In the genomic region with DNA sequence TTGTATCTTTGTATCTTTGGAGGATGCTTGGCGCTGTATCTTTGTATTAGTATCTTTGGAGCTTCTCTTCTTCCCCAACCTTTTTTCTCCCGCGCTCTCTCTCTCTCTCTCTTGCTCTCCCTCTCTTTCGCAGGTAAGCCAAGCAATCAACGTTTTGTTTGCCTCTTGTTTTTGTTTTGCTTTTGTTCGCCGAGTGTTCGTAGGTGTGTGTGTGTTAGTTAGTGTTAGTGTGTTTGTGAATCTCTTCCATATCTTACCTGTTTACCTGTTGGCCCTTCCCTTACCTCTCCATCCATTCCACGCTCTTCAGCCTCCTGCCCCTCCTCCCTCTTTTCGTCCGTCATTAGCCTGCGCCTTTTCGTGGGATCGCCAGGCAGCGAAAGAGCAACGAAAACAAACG, we compare ENCODE assay signal across 1 fruit fly cellular context.
TF ChIP-seq lines count a peak whose summit lies in the region.

No protein-coding gene starts in this region.

TF ChIP-seq in whole organism, embryonic, 481 proteins besides CTCF, POLR2A, EP300 and RAD21 (continued from another document):
- TF ChIP-seq CG10979 (tag; optimal IDR thresholded peaks at IDR 0.05; lab: Kevin White, UChicago) (no peak), Vsx1 (GFP tag; optimal IDR thresholded peaks at IDR 0.05; lab: Kevin White, UChicago) (peak; percentile 17), CG10267 (tag; optimal IDR thresholded peaks at IDR 0.05; lab: Kevin White, UChicago) (no peak), yki (optimal IDR thresholded peaks at IDR 0.05; lab: Kevin White, UChicago) (peak; percentile 55), CG6854 (GFP tag; optimal IDR thresholded peaks at IDR 0.05; lab: Kevin White, UChicago) (no peak), cg (GFP tag; optimal IDR thresholded peaks at IDR 0.05; lab: Kevin White, UChicago) (peak; percentile 87), CG5953 (GFP tag; IDR thresholded peaks at IDR 0.05; lab: Robert Waterston, UW) (no peak), gem (tag; optimal IDR thresholded peaks at IDR 0.05; lab: Kevin White, UChicago) (no peak), ERR (GFP tag; optimal IDR thresholded peaks at IDR 0.05; lab: Kevin White, UChicago) (no peak), CG32772 (GFP tag; IDR thresholded peaks at IDR 0.05; lab: Robert Waterston, UW) (no peak), CG3163 (GFP tag; optimal IDR thresholded peaks at IDR 0.05; lab: Kevin White, UChicago) (peak; percentile 37), bigmax (GFP tag; optimal IDR thresholded peaks at IDR 0.05; lab: Kevin White, UChicago) (no peak), mam (GFP tag; optimal IDR thresholded peaks at IDR 0.05; lab: Kevin White, UChicago) (no peak), CG7556 (GFP tag; optimal IDR thresholded peaks at IDR 0.05; lab: Kevin White, UChicago) (no peak), luna (GFP tag; optimal IDR thresholded peaks at IDR 0.05; lab: Kevin White, UChicago) (no peak), aop (GFP tag; IDR thresholded peaks at IDR 0.05; lab: Robert Waterston, UW) (no peak), cato (GFP tag; optimal IDR thresholded peaks at IDR 0.05; lab: Kevin White, UChicago; ENCODE audit: borderline replicate concordance) (no peak), Meics (GFP tag; optimal IDR thresholded peaks at IDR 0.05; lab: Kevin White, UChicago) (no peak), NfI (GFP tag; optimal IDR thresholded peaks at IDR 0.05; lab: Kevin White, UChicago) (no peak), CG7357 (GFP tag; IDR thresholded peaks at IDR 0.05; lab: Robert Waterston, UW) (no peak)
